Fruit fly (Drosophila melanogaster) whole organism, prepupa: Measurements from ENCODE around the gene CG7492.

Experiments
- CG10631 ChIP-seq: fragments of 200-800 bp; sonication (Bioruptor generic); optimal IDR thresholded peaks from 2 replicates; lab custom pipeline; 2016; ENCODE audit warnings: missing biosample characterization, missing genetic modification characterization
- CG16779 ChIP-seq: fragments of 200-800 bp; sonication (Bioruptor generic); optimal IDR thresholded peaks from 3 replicates; lab custom pipeline; 2017; ENCODE audit warnings: missing biosample characterization, mild to moderate bottlenecking, missing genetic modification characterization
- CG31627 ChIP-seq: fragments of 200-800 bp; sonication (Bioruptor generic); optimal IDR thresholded peaks from 3 replicates; lab custom pipeline; 2016; ENCODE audit warnings: missing biosample characterization, missing genetic modification characterization
- CG6276 ChIP-seq: fragments of 200-800 bp; sonication (Bioruptor generic); optimal IDR thresholded peaks from 2 replicates; lab custom pipeline; 2017; ENCODE audit warnings: missing biosample characterization, mild to moderate bottlenecking, missing genetic modification characterization
- CG6808 ChIP-seq: fragments of 200-800 bp; sonication (Bioruptor generic); optimal IDR thresholded peaks from 3 replicates; lab custom pipeline; 2017; ENCODE audit warnings: missing biosample characterization, missing genetic modification characterization, mild to moderate bottlenecking, moderate library complexity, missing genetic modification reagents
- Gug ChIP-seq: fragments of 200-800 bp; sonication (Bioruptor generic); IDR thresholded peaks from 2 replicates; pipeline ENCODE4 v1.3.6; 2022; ENCODE audit warnings: missing biosample characterization, missing genetic modification characterization
- Hr38 ChIP-seq: sonication (Bioruptor generic); optimal IDR thresholded peaks from 2 replicates; lab custom pipeline; 2016; ENCODE audit warnings: missing biosample characterization, missing genetic modification characterization
- Sox14 ChIP-seq: fragments of 200-800 bp; sonication (Bioruptor generic); optimal IDR thresholded peaks from 3 replicates; lab custom pipeline; 2016; ENCODE audit warnings: missing biosample characterization, missing genetic modification characterization
- eg ChIP-seq: fragments of 200-800 bp; sonication (Bioruptor generic); IDR thresholded peaks from 3 replicates; pipeline ENCODE4 v1.3.6; 2022; ENCODE audit warnings: missing biosample characterization, missing genetic modification characterization
- net ChIP-seq: fragments of 200-800 bp; sonication (Bioruptor generic); optimal IDR thresholded peaks from 3 replicates; lab custom pipeline; 2016; ENCODE audit warnings: missing biosample characterization, missing genetic modification characterization
- ss ChIP-seq, 2 experiments: fragments of 200-800 bp; sonication (Bioruptor generic); optimal IDR thresholded peaks; 2 replicates in 1 of 2; 3 replicates in 1 of 2; lab custom pipeline; 2017 to 2018; ENCODE audit warnings: mild to moderate bottlenecking in 2 of 2, missing biosample characterization in 2 of 2, missing genetic modification characterization in 2 of 2, moderate library complexity in 1 of 2
- svp ChIP-seq: fragments of 200-800 bp; sonication (Bioruptor generic); peaks from one replicate; lab custom pipeline; 2016; ENCODE audit warnings: missing biosample characterization, missing genetic modification characterization
- vri ChIP-seq: fragments of 200-800 bp; sonication (Bioruptor generic); optimal IDR thresholded peaks from 3 replicates; lab custom pipeline; 2016; ENCODE audit warnings: missing biosample characterization, mild to moderate bottlenecking, missing genetic modification characterization

DNA sequence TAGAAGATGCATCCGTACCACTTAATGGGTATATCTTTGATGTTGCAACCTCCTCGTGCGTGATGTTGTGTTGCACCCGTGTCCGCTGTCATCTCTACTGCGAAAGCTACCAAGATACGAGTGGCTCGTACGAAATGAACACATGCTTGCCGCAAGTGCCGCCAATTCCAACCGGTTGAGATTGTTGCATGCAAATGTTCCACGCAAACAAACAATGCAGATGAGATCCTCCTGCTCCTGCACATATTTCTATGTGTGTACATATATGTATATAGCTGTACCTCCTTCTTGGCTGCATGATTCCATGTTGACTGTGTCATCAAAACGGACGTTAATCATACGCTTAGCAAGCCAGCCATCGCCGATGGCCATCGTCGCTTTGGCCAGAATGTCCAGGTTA lies 24.5 kb downstream of the CG7492 start:
- TF ChIP-seq CG16779 (tag; lab: Kevin White, UChicago) = no peak
- no peak for TF ChIP-seq CG6276
- no peak for TF ChIP-seq Hr38 (GFP tag; lab: Kevin White, UChicago)
- no peak for TF ChIP-seq CG6808 (GFP tag; lab: Kevin White, UChicago)
- no peak for TF ChIP-seq eg (GFP tag; lab: Robert Waterston, UW)
- TF ChIP-seq net (GFP tag; lab: Kevin White, UChicago) = no peak
- TF ChIP-seq CG31627 (GFP tag; lab: Kevin White, UChicago) = no peak
- TF ChIP-seq ss (GFP tag; optimal IDR thresholded peaks at IDR 0.05; lab: Kevin White, UChicago) = peak in 1 of 2 experiments; percentile 82
- TF ChIP-seq Gug = no peak
- TF ChIP-seq svp = no peak
- TF ChIP-seq vri (GFP tag; lab: Kevin White, UChicago) = no peak
- no peak for TF ChIP-seq Sox14 (GFP tag; lab: Kevin White, UChicago)
- TF ChIP-seq CG10631 = no peak
